Fruit fly (Drosophila melanogaster): ENCODE results near the gene Doc1.

Gene Doc1

dm6 chr3L:9065997-9066441 is 24.8 kb downstream of the Doc1 start, which contains the start of gene Argk1 (continued):
- TF ChIP-seq acj6 (GFP tag; optimal IDR thresholded peaks at IDR 0.05) (peak; percentile 49), net (GFP tag; optimal IDR thresholded peaks at IDR 0.05) (peak; percentile 43), CG16779 (tag; optimal IDR thresholded peaks at IDR 0.05) (no peak), Sox15 (GFP tag; optimal IDR thresholded peaks at IDR 0.05) (no peak), CG31627 (GFP tag; optimal IDR thresholded peaks at IDR 0.05) (peak; percentile 10), CG6808 (GFP tag; optimal IDR thresholded peaks at IDR 0.05) (no peak), CG11902 (GFP tag; optimal IDR thresholded peaks at IDR 0.05) (no peak), esn (GFP tag; optimal IDR thresholded peaks at IDR 0.05) (peak; percentile 22), pdm3 (GFP tag; optimal IDR thresholded peaks at IDR 0.05) (peak; percentile 49), Smox (GFP tag; optimal IDR thresholded peaks at IDR 0.05) (no peak), CG15336 (GFP tag; IDR thresholded peaks at IDR 0.05) (peak; percentile 85), Lpt (GFP tag; optimal IDR thresholded peaks at IDR 0.05) (no peak), CG7368 (GFP tag; optimal IDR thresholded peaks at IDR 0.05) (no peak), dac (GFP tag; optimal IDR thresholded peaks at IDR 0.05) (no peak), fd59A (GFP tag; optimal IDR thresholded peaks at IDR 0.05) (no peak), Ets96B (tag; optimal IDR thresholded peaks at IDR 0.05) (peak; percentile 32), CG3919 (GFP tag; optimal IDR thresholded peaks at IDR 0.05) (no peak), Hr39 (GFP tag; optimal IDR thresholded peaks at IDR 0.05) (no peak)

dm6 chr3L:9066509-9067021 is 25.4 kb downstream of the Doc1 start:
- TF ChIP-seq Hr39 (GFP tag; optimal IDR thresholded peaks at IDR 0.05) (no peak), CG8632 (GFP tag; optimal IDR thresholded peaks at IDR 0.05) (no peak), Ets21C (GFP tag; optimal IDR thresholded peaks at IDR 0.05) (no peak), svp (GFP tag) (peak; percentile 67), CG10669 (GFP tag; optimal IDR thresholded peaks at IDR 0.05) (no peak), fkh (GFP tag; optimal IDR thresholded peaks at IDR 0.05) (peak; percentile 23), Eip75B (GFP tag; optimal IDR thresholded peaks at IDR 0.05) (no peak), achi (GFP tag; optimal IDR thresholded peaks at IDR 0.05) (no peak), CG4318 (GFP tag; optimal IDR thresholded peaks at IDR 0.05) (no peak), Eip78C (GFP tag) (no peak), Blimp-1 (GFP tag; optimal IDR thresholded peaks at IDR 0.05) (no peak), fd59A (GFP tag; optimal IDR thresholded peaks at IDR 0.05) (no peak)

dm6 chr3L:9072062-9072730 is 31.0 kb downstream of the Doc1 start:
- peak; percentile 92 for TF ChIP-seq fkh (GFP tag; optimal IDR thresholded peaks at IDR 0.05)
- TF ChIP-seq svp (GFP tag): peak; percentile 51
- no peak for TF ChIP-seq Ets21C (GFP tag; optimal IDR thresholded peaks at IDR 0.05)
- peak; percentile 15 for TF ChIP-seq Met (GFP tag; optimal IDR thresholded peaks at IDR 0.05)
- TF ChIP-seq CG6792 (GFP tag; optimal IDR thresholded peaks at IDR 0.05): no peak
- no peak for TF ChIP-seq Eip75B (GFP tag; optimal IDR thresholded peaks at IDR 0.05)
- TF ChIP-seq Sox14 (GFP tag; optimal IDR thresholded peaks at IDR 0.05): no peak
- TF ChIP-seq Eip93F (GFP tag; optimal IDR thresholded peaks at IDR 0.05): peak; percentile 22
- TF ChIP-seq vri (GFP tag; optimal IDR thresholded peaks at IDR 0.05): no peak
- TF ChIP-seq CG32006 (GFP tag; optimal IDR thresholded peaks at IDR 0.05): no peak

dm6 chr3L:9072731-9073385 is 31.7 kb downstream of the Doc1 start, which contains the start of the genes CG4911 and CG4942:
CG4911 (minus strand) TSS chr3L:9072731.
CG4942 (plus strand) TSS chr3L:9073105.
- TF ChIP-seq net (GFP tag; optimal IDR thresholded peaks at IDR 0.05) (no peak), spab (GFP tag; optimal IDR thresholded peaks at IDR 0.05) (no peak), fkh (GFP tag; optimal IDR thresholded peaks at IDR 0.05) (peak; percentile 2), vri (GFP tag; optimal IDR thresholded peaks at IDR 0.05) (peak; percentile 65), CG1621 (tag; optimal IDR thresholded peaks at IDR 0.05) (no peak), CG34406 (GFP tag; optimal IDR thresholded peaks at IDR 0.05) (peak; percentile 48), CG15336 (GFP tag; IDR thresholded peaks at IDR 0.05) (peak; percentile 52; the same call in 1 of the 2 replicates), achi (GFP tag; optimal IDR thresholded peaks at IDR 0.05) (peak; percentile 68), dac (GFP tag; optimal IDR thresholded peaks at IDR 0.05) (no peak), fd59A (GFP tag; optimal IDR thresholded peaks at IDR 0.05) (peak; percentile 15), CG11902 (GFP tag; optimal IDR thresholded peaks at IDR 0.05) (peak; percentile 57), CG8319 (GFP tag; optimal IDR thresholded peaks at IDR 0.05) (peak; percentile 46), Hr4 (GFP tag; optimal IDR thresholded peaks at IDR 0.05) (peak; percentile 82), Sox102F (GFP tag; optimal IDR thresholded peaks at IDR 0.05) (peak; percentile 55), Sox14 (GFP tag; optimal IDR thresholded peaks at IDR 0.05) (peak; percentile 79), Lpt (GFP tag; optimal IDR thresholded peaks at IDR 0.05) (peak; percentile 22), svp (GFP tag) (peak; percentile 78), CG3032 (tag; optimal IDR thresholded peaks at IDR 0.05) (peak; percentile 70), CG6854 (GFP tag; optimal IDR thresholded peaks at IDR 0.05) (no peak), fd85E (GFP tag; optimal IDR thresholded peaks at IDR 0.05) (no peak)

Data from whole organism, prepupa.